Worm (Caenorhabditis elegans): ENCODE data around the gene scl-27.

Gene scl-27

DNA sequence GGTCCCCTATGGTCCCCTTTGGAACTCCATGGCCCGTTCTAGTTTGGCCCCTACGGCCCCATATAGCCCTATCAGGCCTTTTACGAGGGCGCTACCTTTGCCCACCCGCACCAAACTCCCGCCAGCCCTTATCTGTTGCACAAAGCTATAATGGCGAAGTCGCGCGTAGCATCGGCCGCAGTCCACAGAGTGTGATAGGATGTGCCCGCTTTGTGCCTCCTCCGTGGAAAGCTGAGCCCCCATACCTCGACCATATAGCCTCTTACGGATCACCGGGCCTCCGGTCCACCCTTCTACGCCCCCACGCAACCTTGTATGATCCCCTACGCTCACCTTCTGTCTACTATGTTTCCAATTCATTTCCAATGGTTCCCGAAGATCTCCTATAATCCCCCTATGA lies 47.2 kb downstream of the scl-27 start:
- TF ChIP-seq M03D4.4 (tag; optimal IDR thresholded peaks at IDR 0.05) (no peak), zip-8 (tag; optimal IDR thresholded peaks at IDR 0.05) (no peak), ztf-11 (tag; optimal IDR thresholded peaks at IDR 0.05) (no peak), lsy-2 (tag; optimal IDR thresholded peaks at IDR 0.05) (no peak), flh-1 (GFP tag; optimal IDR thresholded peaks at IDR 0.05) (no peak), bed-3 (GFP tag; optimal IDR thresholded peaks at IDR 0.05) (no peak), lin-32 (GFP tag; optimal IDR thresholded peaks at IDR 0.05) (no peak), drap-1 (GFP tag; optimal IDR thresholded peaks at IDR 0.05) (no peak), ham-2 (GFP tag; optimal IDR thresholded peaks at IDR 0.05) (no peak), nhr-76 (tag; optimal IDR thresholded peaks at IDR 0.05) (no peak), ceh-43 (GFP tag; optimal IDR thresholded peaks at IDR 0.05) (no peak), blmp-1 (tag; optimal IDR thresholded peaks at IDR 0.05) (no peak), mab-5 (tag; optimal IDR thresholded peaks at IDR 0.05) (no peak), unc-62 (GFP tag; optimal IDR thresholded peaks at IDR 0.05) (no peak), sem-2 (GFP tag; optimal IDR thresholded peaks at IDR 0.05) (no peak)

DNA sequence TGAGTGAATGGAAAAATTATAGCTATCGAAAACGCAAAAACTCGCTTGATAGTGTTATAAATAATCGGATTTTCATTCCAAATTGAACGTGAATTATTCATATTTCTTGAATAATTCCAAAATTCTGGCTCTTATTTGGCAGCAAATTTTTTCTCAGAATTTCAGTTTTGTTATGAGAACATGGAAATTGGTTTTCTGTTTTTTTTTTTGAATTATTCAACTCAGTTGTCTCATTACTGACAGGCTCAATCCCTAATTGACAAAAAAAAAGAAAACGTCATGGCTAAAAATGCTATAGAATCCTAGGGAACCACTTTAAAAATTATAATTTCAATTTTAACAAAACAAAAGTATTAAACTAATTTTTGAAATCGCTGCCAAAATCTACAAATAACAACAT lies 49.3 kb downstream of the scl-27 start, which contains the start of gene srh-35:
Gene srh-35, minus strand, starts transcription at position 101 of the 400 bp plus-strand sequence.
- TF ChIP-seq nhr-237 (tag; optimal IDR thresholded peaks at IDR 0.05): no peak
- no peak for TF ChIP-seq hlh-1 (tag; optimal IDR thresholded peaks at IDR 0.05)
- no peak for TF ChIP-seq sem-2 (GFP tag; optimal IDR thresholded peaks at IDR 0.05)
- no peak for TF ChIP-seq mls-2 (tag; optimal IDR thresholded peaks at IDR 0.05)
- TF ChIP-seq lin-32 (GFP tag; optimal IDR thresholded peaks at IDR 0.05): no peak
- TF ChIP-seq tbx-8 (GFP tag; optimal IDR thresholded peaks at IDR 0.05): no peak
- no peak for TF ChIP-seq cnd-1 (tag; optimal IDR thresholded peaks at IDR 0.05)
- no peak for TF ChIP-seq M03D4.4 (tag; optimal IDR thresholded peaks at IDR 0.05)
- TF ChIP-seq ztf-11 (tag; optimal IDR thresholded peaks at IDR 0.05): no peak
- no peak for TF ChIP-seq pha-4 (tag; optimal IDR thresholded peaks at IDR 0.05)
- TF ChIP-seq mab-5 (tag; optimal IDR thresholded peaks at IDR 0.05): no peak
- no peak for TF ChIP-seq lsy-2 (tag; optimal IDR thresholded peaks at IDR 0.05)

DNA sequence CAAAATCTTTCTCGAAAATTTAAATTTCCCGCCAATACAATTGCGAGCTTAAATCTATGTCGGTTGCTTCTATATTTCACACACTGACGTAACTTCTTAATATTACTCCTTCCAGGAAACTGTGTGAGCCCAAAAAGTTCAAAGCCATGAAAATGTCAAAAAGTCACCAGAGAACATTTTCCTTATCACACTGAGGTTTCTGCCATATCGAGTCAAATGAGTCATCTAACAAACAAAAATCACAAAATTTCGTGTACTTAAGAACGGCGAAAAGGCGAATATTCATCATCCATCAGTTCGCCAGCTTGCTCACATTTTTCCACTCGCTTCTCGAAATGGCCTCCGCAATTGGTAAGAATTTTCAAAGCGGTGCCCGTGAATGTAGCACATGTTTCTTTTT lies 49.9 kb downstream of the scl-27 start, which contains the start of gene M02H5.8:
Gene M02H5.8, plus strand, starts transcription at position 297 of the 400 bp plus-strand sequence.
- TF ChIP-seq blmp-1 (tag; optimal IDR thresholded peaks at IDR 0.05): no peak
- no peak for TF ChIP-seq nhr-2 (tag; optimal IDR thresholded peaks at IDR 0.05)
- no peak for TF ChIP-seq ces-1 (GFP tag; optimal IDR thresholded peaks at IDR 0.05)
- no peak for TF ChIP-seq lin-32 (GFP tag; optimal IDR thresholded peaks at IDR 0.05)
- TF ChIP-seq mab-5 (tag; optimal IDR thresholded peaks at IDR 0.05): no peak
- no peak for TF ChIP-seq lsy-2 (tag; optimal IDR thresholded peaks at IDR 0.05)
- TF ChIP-seq nhr-28 (tag; optimal IDR thresholded peaks at IDR 0.05): no peak
- no peak for TF ChIP-seq pha-4 (tag; optimal IDR thresholded peaks at IDR 0.05)
- TF ChIP-seq tbx-8 (GFP tag; optimal IDR thresholded peaks at IDR 0.05): no peak
- TF ChIP-seq lin-13 (tag; optimal IDR thresholded peaks at IDR 0.05): no peak
- no peak for TF ChIP-seq snpc-4 (tag; optimal IDR thresholded peaks at IDR 0.05)
- TF ChIP-seq unc-39 (tag; optimal IDR thresholded peaks at IDR 0.05): no peak
- TF ChIP-seq ham-2 (GFP tag; optimal IDR thresholded peaks at IDR 0.05): no peak

DNA sequence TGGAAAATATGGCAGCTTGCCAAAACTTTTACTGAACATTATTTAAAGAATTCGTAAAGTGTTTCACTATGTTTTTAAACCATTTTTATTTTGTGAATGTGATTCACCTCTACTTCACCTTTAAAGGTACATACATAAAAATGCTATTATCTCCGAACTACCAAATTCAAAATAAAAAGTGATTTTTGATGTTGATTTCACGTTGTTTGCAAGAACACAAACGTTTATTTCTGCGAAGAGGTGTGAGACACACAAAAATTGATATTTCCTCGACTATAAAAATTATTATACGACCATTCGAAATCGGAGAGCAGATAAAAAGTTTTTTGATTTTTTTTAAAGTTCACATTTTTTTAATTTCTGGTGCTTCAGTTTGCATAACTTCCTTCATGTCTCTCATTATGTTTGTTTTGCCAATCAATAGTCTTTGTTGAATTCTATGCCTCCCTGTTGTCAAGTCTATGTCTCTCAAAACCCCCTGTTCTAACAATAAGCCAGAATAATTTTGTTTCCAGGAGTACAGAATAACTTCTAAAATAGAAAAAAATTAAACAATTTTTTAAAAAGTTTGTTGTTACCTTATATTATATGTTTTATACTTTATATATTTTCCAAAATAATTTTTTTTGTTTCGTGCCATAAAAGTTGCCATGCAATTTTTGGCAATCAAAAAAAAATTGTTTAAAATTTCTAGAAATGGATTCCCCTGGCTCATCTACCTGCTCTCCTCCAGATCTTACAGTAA lies 51.1 kb downstream of the scl-27 start, which contains the start of gene nhr-123:
Gene nhr-123, plus strand, starts transcription at position 695 of the 745 bp plus-strand sequence.
- no peak for TF ChIP-seq elt-3 (tag; optimal IDR thresholded peaks at IDR 0.05)
- TF ChIP-seq pha-4 (tag; optimal IDR thresholded peaks at IDR 0.05): no peak
- no peak for TF ChIP-seq hlh-1 (tag; optimal IDR thresholded peaks at IDR 0.05)
- no peak for TF ChIP-seq ceh-39 (tag; optimal IDR thresholded peaks at IDR 0.05)
- TF ChIP-seq nhr-28 (tag; optimal IDR thresholded peaks at IDR 0.05): no peak
- no peak for TF ChIP-seq ces-1 (GFP tag; optimal IDR thresholded peaks at IDR 0.05)
- TF ChIP-seq bed-3 (GFP tag; optimal IDR thresholded peaks at IDR 0.05): no peak
- TF ChIP-seq nhr-237 (tag; optimal IDR thresholded peaks at IDR 0.05): no peak
- TF ChIP-seq drap-1 (GFP tag; optimal IDR thresholded peaks at IDR 0.05): no peak
- TF ChIP-seq zip-8 (tag; optimal IDR thresholded peaks at IDR 0.05): no peak
- TF ChIP-seq snpc-4 (tag; optimal IDR thresholded peaks at IDR 0.05): no peak
- TF ChIP-seq unc-120 (tag; optimal IDR thresholded peaks at IDR 0.05; ENCODE audit: poor library complexity, severe bottlenecking): no peak
- no peak for TF ChIP-seq elt-1 (tag; optimal IDR thresholded peaks at IDR 0.05; ENCODE audit: borderline replicate concordance, insufficient read depth)
- no peak for TF ChIP-seq blmp-1 (tag; optimal IDR thresholded peaks at IDR 0.05)

All from whole organism, mixed stage, embryonic.